Worm (Caenorhabditis elegans) whole organism, young adult: Measurements from ENCODE around the gene eor-2.

Experiments
- B0019.2 ChIP-seq: fragments of 200-800 bp; sonication (Bioruptor generic); conservative IDR thresholded peaks from 2 replicates; pipeline ENCODE4 v1.3.6; 2022; ENCODE audit warnings: missing genetic modification reagents, missing genetic modification characterization, missing compliant biosample characterization
- D2030.7 ChIP-seq: fragments of 200-800 bp; sonication (Bioruptor generic); IDR thresholded peaks from 2 replicates; pipeline ENCODE4 v1.3.6; 2022; ENCODE audit warnings: missing genetic modification reagents, missing genetic modification characterization, missing compliant biosample characterization
- F10E7.11 ChIP-seq: sonication (generic microtip); optimal IDR thresholded peaks from 2 replicates; lab custom pipeline; 2017; ENCODE audit warnings: mild to moderate bottlenecking, missing genetic modification characterization, moderate library complexity, missing compliant biosample characterization
- F23B12.7 ChIP-seq: sonication (generic microtip); optimal IDR thresholded peaks from 2 replicates; lab custom pipeline; 2017; ENCODE audit warnings: missing genetic modification characterization, mild to moderate bottlenecking, missing compliant biosample characterization, antibody characterized with exemption, moderate library complexity; ENCODE audit not compliant: insufficient read depth
- K11D2.4 ChIP-seq: fragments of 200-800 bp; sonication (Bioruptor generic); IDR thresholded peaks from 2 replicates; pipeline ENCODE4 v1.3.6; 2022; ENCODE audit warnings: missing genetic modification reagents, missing genetic modification characterization, missing compliant biosample characterization
- Y53F4B.3 ChIP-seq: fragments of 200-800 bp; sonication (Bioruptor generic); IDR thresholded peaks from 2 replicates; pipeline ENCODE4 v1.3.6; 2022; ENCODE audit warnings: missing genetic modification reagents, missing genetic modification characterization, missing compliant biosample characterization
- Y79H2A.3 ChIP-seq: fragments of 200-800 bp; sonication (Bioruptor generic); conservative IDR thresholded peaks from 2 replicates; pipeline ENCODE4 v1.3.6; 2022; ENCODE audit warnings: missing genetic modification reagents, missing genetic modification characterization, missing compliant biosample characterization
- Y95B8A.8 ChIP-seq: fragments of 200-800 bp; sonication (Bioruptor generic); IDR thresholded peaks from 2 replicates; pipeline ENCODE4 v1.3.6; 2022; ENCODE audit warnings: missing genetic modification reagents, missing genetic modification characterization, missing compliant biosample characterization
- athp-1 ChIP-seq: sonication (generic microtip); optimal IDR thresholded peaks from 2 replicates; lab custom pipeline; 2017; ENCODE audit warnings: mild to moderate bottlenecking, missing genetic modification characterization, missing compliant biosample characterization
- attf-3 ChIP-seq: fragments of 200-800 bp; sonication (Bioruptor generic); conservative IDR thresholded peaks from 2 replicates; pipeline ENCODE4 v1.3.6; 2022; ENCODE audit warnings: missing genetic modification reagents, missing genetic modification characterization, missing compliant biosample characterization
- bed-1 ChIP-seq: fragments of 200-800 bp; sonication (Bioruptor generic); IDR thresholded peaks from 2 replicates; pipeline ENCODE4 v1.3.6; 2022; ENCODE audit warnings: missing genetic modification reagents, missing genetic modification characterization, missing compliant biosample characterization
- ccch-3 ChIP-seq: fragments of 200-800 bp; sonication (Bioruptor generic); optimal IDR thresholded peaks from 2 replicates; lab custom pipeline; 2018; ENCODE audit warnings: mild to moderate bottlenecking, missing genetic modification characterization, missing compliant biosample characterization
- cebp-1 ChIP-seq, 2 experiments: fragments of 200-800 bp in 1 of 2; sonication (Bioruptor generic) in 1 of 2; sonication (generic microtip) in 1 of 2; IDR thresholded peaks in 1 of 2; optimal IDR thresholded peaks in 1 of 2; 2 replicates each; pipeline versions ENCODE4 v1.3.6 to Lab custom; 2017 to 2022; ENCODE audit warnings: missing compliant biosample characterization in 2 of 2, missing genetic modification characterization in 2 of 2, mild to moderate bottlenecking in 1 of 2, missing genetic modification reagents in 1 of 2, moderate library complexity in 1 of 2
- ceh-58 ChIP-seq: fragments of 200-800 bp; sonication (Bioruptor generic); IDR thresholded peaks from 2 replicates; pipeline ENCODE4 v1.3.6; 2022; ENCODE audit warnings: missing genetic modification characterization, missing compliant biosample characterization
- ceh-79 ChIP-seq: sonication (generic microtip); optimal IDR thresholded peaks from 2 replicates; lab custom pipeline; 2017; ENCODE audit warnings: mild to moderate bottlenecking, missing genetic modification characterization, missing compliant biosample characterization
- chd-7 ChIP-seq: sonication (generic microtip); optimal IDR thresholded peaks from 2 replicates; lab custom pipeline; 2016; ENCODE audit warnings: mild to moderate bottlenecking, missing genetic modification characterization, moderate library complexity, missing compliant biosample characterization
- dox-1 ChIP-seq: fragments of 200-800 bp; sonication (Bioruptor generic); IDR thresholded peaks from 2 replicates; pipeline ENCODE4 v1.3.6; 2022; ENCODE audit warnings: missing genetic modification reagents, missing genetic modification characterization, missing compliant biosample characterization
- dpl-1 ChIP-seq: fragments of 150-350 bp; optimal IDR thresholded peaks from 2 replicates; lab custom pipeline; 2014; ENCODE audit warnings: missing biosample characterization, missing genetic modification reagents, missing genetic modification characterization
- efl-1 ChIP-seq: fragments of 150-350 bp; optimal IDR thresholded peaks from 2 replicates; lab custom pipeline; 2014; ENCODE audit warnings: missing biosample characterization, missing genetic modification reagents, missing genetic modification characterization
- egl-18 ChIP-seq: fragments of 200-800 bp; sonication (Bioruptor generic); IDR thresholded peaks from 2 replicates; pipeline ENCODE4 v1.3.6; 2022; ENCODE audit warnings: missing genetic modification reagents, missing genetic modification characterization, missing compliant biosample characterization
- him-1 ChIP-seq: sonication (generic microtip); optimal IDR thresholded peaks from 2 replicates; lab custom pipeline; 2016; ENCODE audit warnings: missing genotype, missing genetic modification reagents, missing genetic modification characterization, missing compliant biosample characterization
- hmg-1.2 ChIP-seq: fragments of 200-800 bp; sonication (Bioruptor generic); IDR thresholded peaks from 2 replicates; pipeline ENCODE4 v1.3.6; 2022; ENCODE audit warnings: missing genetic modification reagents, missing genetic modification characterization, missing compliant biosample characterization
- hmg-20 ChIP-seq: fragments of 200-800 bp; sonication (Bioruptor generic); IDR thresholded peaks from 2 replicates; pipeline ENCODE4 v1.3.6; 2022; ENCODE audit warnings: missing genetic modification reagents, missing genetic modification characterization, missing compliant biosample characterization
- let-526 ChIP-seq: fragments of 200-800 bp; sonication (Bioruptor generic); IDR thresholded peaks from 2 replicates; pipeline ENCODE4 v1.3.6; 2022; ENCODE audit warnings: missing genetic modification reagents, missing genetic modification characterization, missing compliant biosample characterization
- let-607 ChIP-seq, 2 experiments: fragments of 200-800 bp in 1 of 2; sonication (Bioruptor generic) in 1 of 2; sonication (generic microtip) in 1 of 2; optimal IDR thresholded peaks; 2 replicates each; lab custom pipeline; 2016 to 2018; ENCODE audit warnings: mild to moderate bottlenecking in 2 of 2, missing compliant biosample characterization in 2 of 2, missing genetic modification characterization in 2 of 2, moderate library complexity in 2 of 2, missing genotype in 1 of 2
- lin-40 ChIP-seq: sonication (generic microtip); optimal IDR thresholded peaks from 2 replicates; lab custom pipeline; 2016; ENCODE audit warnings: missing genetic modification characterization, mild to moderate bottlenecking, missing compliant biosample characterization, missing genotype, missing genetic modification reagents
- lin-54 ChIP-seq: fragments of 200-800 bp; sonication (Bioruptor generic); optimal IDR thresholded peaks from 2 replicates; lab custom pipeline; 2018; ENCODE audit warnings: mild to moderate bottlenecking, missing genetic modification characterization, missing compliant biosample characterization
- lir-1 ChIP-seq: fragments of 200-800 bp; sonication (Bioruptor generic); conservative IDR thresholded peaks from 2 replicates; pipeline ENCODE4 v1.3.6; 2022; ENCODE audit warnings: missing genetic modification reagents, missing genetic modification characterization, missing compliant biosample characterization
- madf-10 ChIP-seq: sonication (generic microtip); optimal IDR thresholded peaks from 2 replicates; lab custom pipeline; 2016; ENCODE audit warnings: mild to moderate bottlenecking, missing genetic modification characterization, missing compliant biosample characterization
- madf-3 ChIP-seq: fragments of 200-800 bp; sonication (Bioruptor generic); IDR thresholded peaks from 2 replicates; pipeline ENCODE4 v1.3.6; 2022; ENCODE audit warnings: missing genetic modification reagents, missing genetic modification characterization, missing compliant biosample characterization
- nfya-2 ChIP-seq: fragments of 200-800 bp; sonication (Bioruptor generic); IDR thresholded peaks from 2 replicates; pipeline ENCODE4 v1.3.6; 2022; ENCODE audit warnings: missing genetic modification reagents, missing genetic modification characterization, missing compliant biosample characterization
- nfyb-1 ChIP-seq: fragments of 200-800 bp; sonication (Bioruptor generic); IDR thresholded peaks from 2 replicates; pipeline ENCODE4 v1.3.6; 2022; ENCODE audit warnings: missing genetic modification reagents, missing genetic modification characterization, missing compliant biosample characterization
- nhr-80 ChIP-seq: sonication (generic microtip); optimal IDR thresholded peaks from 2 replicates; lab custom pipeline; 2016; ENCODE audit warnings: missing genetic modification characterization, missing compliant biosample characterization
- sea-2 ChIP-seq: fragments of 200-800 bp; sonication (Bioruptor generic); IDR thresholded peaks from 2 replicates; pipeline ENCODE4 v1.3.6; 2022; ENCODE audit warnings: missing genetic modification characterization, missing compliant biosample characterization
- snpc-1.1 ChIP-seq: sonication (generic microtip); optimal IDR thresholded peaks from 2 replicates; lab custom pipeline; 2017; ENCODE audit warnings: missing genetic modification characterization, mild to moderate bottlenecking, missing compliant biosample characterization, antibody characterized with exemption, moderate library complexity, missing genotype, missing genetic modification reagents; ENCODE audit not compliant: insufficient read depth
- tbp1 ChIP-seq: fragments of 200-800 bp; sonication (Bioruptor generic); optimal IDR thresholded peaks from 2 replicates; lab custom pipeline; 2018; ENCODE audit warnings: mild to moderate bottlenecking, missing genetic modification characterization, missing compliant biosample characterization
- tlf-1 ChIP-seq: fragments of 200-800 bp; sonication (Bioruptor generic); optimal IDR thresholded peaks from 2 replicates; lab custom pipeline; 2018; ENCODE audit warnings: mild to moderate bottlenecking, missing genetic modification characterization, missing compliant biosample characterization
- unc-62 ChIP-seq: fragments of 150-350 bp; optimal IDR thresholded peaks from 2 replicates; lab custom pipeline; 2014; ENCODE audit warnings: missing biosample characterization, missing genetic modification reagents, missing genetic modification characterization
- xnd-1 ChIP-seq: sonication (generic microtip); optimal IDR thresholded peaks from 2 replicates; lab custom pipeline; 2016; ENCODE audit warnings: missing genotype, missing genetic modification reagents, missing genetic modification characterization, missing compliant biosample characterization
- zim-3 ChIP-seq: sonication (generic microtip); optimal IDR thresholded peaks from 2 replicates; lab custom pipeline; 2017; ENCODE audit warnings: mild to moderate bottlenecking, missing genetic modification characterization, moderate library complexity, missing compliant biosample characterization
- ztf-26 ChIP-seq: sonication (generic microtip); optimal IDR thresholded peaks from 2 replicates; lab custom pipeline; 2017; ENCODE audit warnings: missing genetic modification characterization, missing compliant biosample characterization
- ztf-3 ChIP-seq: fragments of 200-800 bp; sonication (Bioruptor generic); optimal IDR thresholded peaks from 2 replicates; lab custom pipeline; 2018; ENCODE audit warnings: mild to moderate bottlenecking, missing genetic modification characterization, missing compliant biosample characterization

The eor-2 gene

DNA sequence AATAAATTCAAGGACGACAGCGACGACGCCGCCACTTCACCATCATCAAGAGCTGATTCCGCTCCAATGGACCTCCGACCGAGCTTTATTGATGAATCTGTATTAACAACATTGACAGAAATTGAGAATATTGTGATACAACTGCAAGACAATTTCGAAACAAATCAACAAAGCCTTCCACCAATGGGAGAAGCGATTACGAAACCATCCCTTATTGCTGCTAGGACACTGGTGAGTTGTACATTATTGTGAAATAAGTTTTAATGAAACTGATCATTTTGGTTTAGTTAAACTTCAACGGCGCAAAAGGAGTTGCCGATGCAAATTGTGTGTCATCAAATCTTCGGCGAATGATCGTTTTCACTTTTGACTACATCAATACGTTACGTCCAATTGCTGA, 43.7 kb upstream of the eor-2 start:
- TF ChIP-seq cebp-1 (GFP tag; IDR thresholded peaks at IDR 0.05; lab: Robert Waterston, UW): 0 out of 2 replicates have a peak, but pooled peaks have one; percentile 25
- peak; percentile 93 for TF ChIP-seq cebp-1 (tag; optimal IDR thresholded peaks at IDR 0.05; lab: Kevin White, UChicago)
- 0 out of 2 replicates have a peak, but pooled peaks have one; percentile 34 for TF ChIP-seq nfyb-1 (GFP tag; lab: Robert Waterston, UW)
- TF ChIP-seq madf-10 (tag; lab: Kevin White, UChicago): no peak

DNA sequence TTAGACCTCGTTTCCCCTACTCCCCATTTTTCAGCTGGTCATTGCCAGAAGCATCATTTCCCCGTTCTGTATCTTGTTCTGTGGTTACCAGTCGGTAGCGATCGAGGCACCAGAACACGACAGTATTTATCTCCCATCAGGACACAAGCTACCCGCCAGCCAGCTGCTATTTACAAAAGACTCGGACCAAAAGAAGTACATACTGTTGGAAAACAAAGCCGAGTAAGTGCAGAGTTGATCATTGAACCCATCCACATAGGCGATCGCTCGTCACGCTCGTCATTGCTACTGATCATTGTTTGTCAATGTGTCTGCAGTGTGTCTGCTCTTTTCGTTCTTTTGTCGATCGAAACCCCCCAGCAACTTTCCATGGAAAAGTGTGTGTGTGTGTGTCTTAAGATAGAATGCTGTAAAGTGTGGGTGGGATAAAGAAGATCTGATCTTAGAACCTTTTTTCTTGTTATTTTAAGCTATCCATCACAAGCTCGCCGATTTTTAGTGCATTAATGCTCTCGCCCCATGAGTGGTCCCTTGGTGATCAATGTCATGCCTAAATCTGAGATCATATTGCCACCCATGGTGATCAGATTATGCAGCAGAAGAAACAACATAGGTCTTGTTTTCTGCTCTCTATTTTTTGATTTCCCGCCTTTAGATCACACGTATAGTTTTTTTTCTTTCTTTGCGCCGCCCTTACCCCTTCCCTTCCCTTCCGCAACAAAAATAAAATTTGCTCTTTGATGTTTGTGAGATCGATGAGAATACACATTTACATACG, 43.1 kb upstream of the eor-2 start:
- no peak for TF ChIP-seq let-607 (tag; optimal IDR thresholded peaks at IDR 0.05; lab: Kevin White, UChicago)
- no peak for TF ChIP-seq him-1 (tag; lab: Kevin White, UChicago)
- TF ChIP-seq hmg-1.2 (GFP tag; lab: Robert Waterston, UW): peak; percentile 7; the same call in 1 of the 2 replicates
- TF ChIP-seq B0019.2: no peak
- TF ChIP-seq dpl-1 (GFP tag; lab: Kevin White, UChicago): no peak
- TF ChIP-seq tlf-1 (GFP tag; lab: Kevin White, UChicago): no peak
- TF ChIP-seq, all 124 proteins: peak for 1

DNA sequence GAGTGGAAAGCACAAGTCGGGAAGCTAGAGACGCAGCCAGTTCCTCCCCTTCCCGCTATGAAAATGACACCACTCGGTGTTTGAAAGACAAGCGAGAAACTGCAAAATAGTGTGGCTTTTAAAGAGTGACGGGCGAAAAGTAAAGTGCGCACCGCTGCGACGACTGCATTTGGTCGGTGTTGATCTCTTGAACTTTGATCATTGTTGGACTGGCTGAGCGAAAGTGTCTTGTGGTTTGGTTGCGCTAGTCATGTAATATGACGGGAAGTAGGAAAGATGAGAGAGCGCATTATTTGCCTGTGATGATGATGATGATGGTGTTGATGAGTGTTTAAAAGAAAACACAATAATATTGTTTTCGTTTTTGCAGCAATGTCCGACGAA, 42.5 kb upstream of the eor-2 start:
- no peak for TF ChIP-seq him-1 (tag; lab: Kevin White, UChicago)
- TF ChIP-seq zim-3 (tag; lab: Kevin White, UChicago): no peak
- TF ChIP-seq lin-54 (GFP tag; lab: Kevin White, UChicago): peak; percentile 43
- TF ChIP-seq chd-7 (tag; lab: Kevin White, UChicago): peak; percentile 76
- TF ChIP-seq ztf-26 (tag; lab: Kevin White, UChicago): peak; percentile 69
- no peak for TF ChIP-seq D2030.7 (GFP tag; lab: Robert Waterston, UW)
- no peak for TF ChIP-seq snpc-1.1 (tag; lab: Kevin White, UChicago)
- TF ChIP-seq ceh-79: no peak
- peak; percentile 9 to 37 for TF ChIP-seq let-607 (tag; optimal IDR thresholded peaks at IDR 0.05; lab: Kevin White, UChicago)
- TF ChIP-seq lir-1 (GFP tag; lab: Robert Waterston, UW): no peak
- no peak for TF ChIP-seq Y53F4B.3 (GFP tag; lab: Robert Waterston, UW)
- TF ChIP-seq ccch-3: no peak
- peak; percentile 70 for TF ChIP-seq unc-62 (GFP tag; lab: Kevin White, UChicago)
- TF ChIP-seq madf-3 (GFP tag; lab: Robert Waterston, UW): no peak
- TF ChIP-seq xnd-1: no peak
- no peak for TF ChIP-seq Y79H2A.3 (GFP tag; lab: Robert Waterston, UW)
- peak; percentile 56 for TF ChIP-seq F23B12.7 (tag; lab: Kevin White, UChicago)
- TF ChIP-seq dox-1 (GFP tag; lab: Robert Waterston, UW): peak; percentile 58
- TF ChIP-seq athp-1: no peak
- no peak for TF ChIP-seq nfya-2 (GFP tag; lab: Robert Waterston, UW)
- no peak for TF ChIP-seq attf-3
- peak; percentile 27; the same call in 1 of the 2 replicates for TF ChIP-seq let-526 (GFP tag; lab: Robert Waterston, UW)
- peak; percentile 99 for TF ChIP-seq nhr-80 (tag; lab: Kevin White, UChicago)
- TF ChIP-seq bed-1 (GFP tag; lab: Robert Waterston, UW): no peak
- peak; percentile 10 for TF ChIP-seq ztf-3 (GFP tag; lab: Kevin White, UChicago)
- TF ChIP-seq egl-18 (GFP tag; lab: Robert Waterston, UW): no peak
- no peak for TF ChIP-seq efl-1 (GFP tag; lab: Kevin White, UChicago)
- peak; percentile 55 for TF ChIP-seq tbp1 (GFP tag; lab: Kevin White, UChicago)
- TF ChIP-seq lin-40 (tag; lab: Kevin White, UChicago): peak; percentile 92
- TF ChIP-seq ceh-58 (GFP tag; lab: Robert Waterston, UW): no peak
- peak; percentile 84 for TF ChIP-seq madf-10 (tag; lab: Kevin White, UChicago)
- no peak for TF ChIP-seq dpl-1 (GFP tag; lab: Kevin White, UChicago)
- TF ChIP-seq hmg-20 (GFP tag; lab: Robert Waterston, UW): no peak
- peak; percentile 78 for TF ChIP-seq K11D2.4
- TF ChIP-seq F10E7.11 (tag; lab: Kevin White, UChicago): no peak
- no peak for TF ChIP-seq Y95B8A.8 (GFP tag; lab: Robert Waterston, UW)
- no peak for TF ChIP-seq sea-2
